Fruit fly (Drosophila melanogaster): Measurements from ENCODE around the gene Gdap1.

Gene Gdap1

DNA sequence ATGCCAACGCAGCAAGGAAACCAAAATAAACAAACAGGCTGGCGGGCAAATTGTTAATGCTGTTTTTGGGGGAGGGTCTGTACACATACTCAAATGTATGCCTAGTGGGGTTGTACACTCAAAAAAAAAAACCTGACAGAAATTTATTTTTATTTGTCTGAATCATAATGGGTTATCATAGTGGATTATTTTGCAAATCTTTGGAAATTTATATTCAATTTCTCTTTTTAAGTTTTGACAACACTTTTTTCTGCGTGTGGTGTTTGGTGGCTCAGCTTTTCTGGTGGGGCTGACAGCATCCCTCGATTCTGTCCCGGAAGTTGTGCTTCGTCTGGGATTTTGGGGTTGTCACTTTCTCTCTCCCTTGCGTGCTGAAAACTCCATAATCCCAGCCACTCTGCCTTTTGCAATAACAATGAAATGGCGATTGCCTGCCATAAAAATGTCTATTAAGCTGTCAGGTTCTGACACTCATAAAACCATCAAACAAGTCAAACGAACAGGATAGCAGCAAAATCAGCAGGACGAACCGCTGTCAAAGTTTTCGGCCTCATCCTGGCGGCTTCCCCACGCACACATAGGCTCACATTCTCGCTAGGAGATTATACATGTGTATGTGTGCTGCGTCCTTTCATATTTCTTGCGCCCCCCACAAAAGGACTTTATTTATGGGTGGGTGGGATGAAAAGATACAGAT, 13.3 kb downstream of the Gdap1 start (continued):
- TF ChIP-seq prd (optimal IDR thresholded peaks at IDR 0.05) (no peak), prd (GFP tag; IDR thresholded peaks at IDR 0.05) (no peak; the same call in 2 of the 3 replicates), Deaf1 (tag; optimal IDR thresholded peaks at IDR 0.05) (no peak), bsh (GFP tag; optimal IDR thresholded peaks at IDR 0.05) (peak in 1 of 2 experiments; percentile 80), tio (GFP tag; optimal IDR thresholded peaks at IDR 0.05) (no peak), CG10462 (GFP tag; optimal IDR thresholded peaks at IDR 0.05) (peak; percentile 36), CG1024 (GFP tag; IDR thresholded peaks at IDR 0.05) (peak; percentile 56; the same call in 1 of the 2 replicates), ftz-f1 (GFP tag; optimal IDR thresholded peaks at IDR 0.05) (no peak), Med (GFP tag) (no peak), az2 (GFP tag; optimal IDR thresholded peaks at IDR 0.05) (peak; percentile 69), Abd-B (GFP tag; optimal IDR thresholded peaks at IDR 0.05) (no peak), Doc2 (GFP tag; IDR thresholded peaks at IDR 0.05) (peak; percentile 36; the same call in 1 of the 2 replicates), nom (GFP tag; optimal IDR thresholded peaks at IDR 0.05) (peak; percentile 21), dan (GFP tag; IDR thresholded peaks at IDR 0.05) (0 out of 2 replicates have a peak, but pooled peaks have one; percentile 17), fd64A (GFP tag; optimal IDR thresholded peaks at IDR 0.05) (peak; percentile 9), jumu (GFP tag; optimal IDR thresholded peaks at IDR 0.05) (peak; percentile 68), corto (GFP tag; optimal IDR thresholded peaks at IDR 0.05) (no peak), CG12219 (GFP tag; optimal IDR thresholded peaks at IDR 0.05) (peak; percentile 55), CG15696 (tag; optimal IDR thresholded peaks at IDR 0.05) (no peak), ssp (GFP tag; IDR thresholded peaks at IDR 0.05) (peak; percentile 70), gfzf (GFP tag; optimal IDR thresholded peaks at IDR 0.05) (no peak), aop (GFP tag; IDR thresholded peaks at IDR 0.05) (peak; percentile 40; the same call in 1 of the 2 replicates), Six4 (GFP tag; optimal IDR thresholded peaks at IDR 0.05) (peak; percentile 53), H2.0 (GFP tag; IDR thresholded peaks at IDR 0.05) (peak; percentile 78), CG12104 (GFP tag; optimal IDR thresholded peaks at IDR 0.05) (peak; percentile 43), Bteb2 (GFP tag; optimal IDR thresholded peaks at IDR 0.05) (peak; percentile 74), Scr (GFP tag; IDR thresholded peaks at IDR 0.05; ENCODE audit: partially characterized antibody) (no peak), chn (GFP tag; optimal IDR thresholded peaks at IDR 0.05) (peak; percentile 74), Ada2b (GFP tag; IDR thresholded peaks at IDR 0.05) (peak; percentile 84), CG17802 (tag; optimal IDR thresholded peaks at IDR 0.05) (peak; percentile 32), TFAM (GFP tag; optimal IDR thresholded peaks at IDR 0.05) (no peak), oc (tag; optimal IDR thresholded peaks at IDR 0.05) (peak; percentile 65), en (GFP tag; optimal IDR thresholded peaks at IDR 0.05) (peak; percentile 52), maf-S (GFP tag; optimal IDR thresholded peaks at IDR 0.05) (peak; percentile 63), MESR4 (GFP tag; optimal IDR thresholded peaks at IDR 0.05) (no peak), CG7786 (GFP tag; optimal IDR thresholded peaks at IDR 0.05) (peak; percentile 79), CG7745 (tag; optimal IDR thresholded peaks at IDR 0.05) (no peak), sqz (GFP tag; optimal IDR thresholded peaks at IDR 0.05) (no peak), mld (GFP tag; IDR thresholded peaks at IDR 0.05; ENCODE audit: partially characterized antibody) (no peak), ac (GFP tag; optimal IDR thresholded peaks at IDR 0.05) (no peak), NC2α (GFP tag; optimal IDR thresholded peaks at IDR 0.05) (peak; percentile 12), CG12299 (tag; optimal IDR thresholded peaks at IDR 0.05) (peak; percentile 77), CG31365 (tag; optimal IDR thresholded peaks at IDR 0.05) (peak; percentile 46), scrt (GFP tag; optimal IDR thresholded peaks at IDR 0.05) (peak; percentile 76), CG1233 (GFP tag; optimal IDR thresholded peaks at IDR 0.05) (peak; percentile 33), pfk (GFP tag; optimal IDR thresholded peaks at IDR 0.05) (no peak), ap (GFP tag; IDR thresholded peaks at IDR 0.05) (peak; percentile 65), kah (GFP tag; optimal IDR thresholded peaks at IDR 0.05) (peak; percentile 45), CG7556 (GFP tag; optimal IDR thresholded peaks at IDR 0.05) (peak; percentile 88), kay (GFP tag; optimal IDR thresholded peaks at IDR 0.05) (peak; percentile 50)

All from whole organism, embryonic.